Worm (Caenorhabditis elegans) whole organism, young adult: Measurements from ENCODE around the gene Y45F10C.1.

Experiments used
- K11D2.4 ChIP-seq: fragments of 200-800 bp; sonication (Bioruptor generic); IDR thresholded peaks from 2 replicates; pipeline ENCODE4 v1.3.6; 2022; ENCODE audit warnings: missing genetic modification reagents, missing genetic modification characterization, missing compliant biosample characterization
- Y53F4B.3 ChIP-seq: fragments of 200-800 bp; sonication (Bioruptor generic); IDR thresholded peaks from 2 replicates; pipeline ENCODE4 v1.3.6; 2022; ENCODE audit warnings: missing genetic modification reagents, missing genetic modification characterization, missing compliant biosample characterization
- egrh-3 ChIP-seq: fragments of 200-800 bp; sonication (Bioruptor generic); IDR thresholded peaks from 2 replicates; pipeline ENCODE4 v1.3.6; 2022; ENCODE audit warnings: missing genetic modification reagents, missing genetic modification characterization, missing compliant biosample characterization
- nhr-80 ChIP-seq: sonication (generic microtip); optimal IDR thresholded peaks from 2 replicates; lab custom pipeline; 2016; ENCODE audit warnings: missing genetic modification characterization, missing compliant biosample characterization

The Y45F10C.1 gene

ce11 chrIV:13609755-13610154 lies 49.6 kb downstream of the Y45F10C.1 start, which contains the start of gene C08F11.13:
Gene C08F11.13 (minus strand): TSS chrIV:13609892.
- TF ChIP-seq K11D2.4 (GFP tag; lab: Robert Waterston, UW) (no peak), egrh-3 (GFP tag; lab: Robert Waterston, UW) (no peak), nhr-80 (tag; lab: Kevin White, UChicago) (peak; percentile 26), Y53F4B.3 (GFP tag; lab: Robert Waterston, UW) (no peak)
